Fruit fly (Drosophila melanogaster) whole organism, embryonic: ENCODE measurements around the gene asl.
A peak's percentile ranks its signal among the peaks of the same experiment; 100 is the strongest.

Experiments
- B-H2 ChIP-seq: fragments of 200-800 bp; sonication (Bioruptor generic); optimal IDR thresholded peaks from 2 replicates; lab custom pipeline; 2018; ENCODE audit warnings: missing biosample characterization, mild to moderate bottlenecking, missing genetic modification characterization
- CG1024 ChIP-seq: fragments of 200-800 bp; sonication (Bioruptor generic); IDR thresholded peaks from 2 replicates; pipeline ENCODE4 v1.3.6; 2022; ENCODE audit warnings: missing biosample characterization, missing genetic modification characterization
- CG10431 ChIP-seq: fragments of 200-800 bp; sonication (Bioruptor generic); optimal IDR thresholded peaks from 3 replicates; lab custom pipeline; 2018; ENCODE audit warnings: missing biosample characterization, mild to moderate bottlenecking, missing genetic modification characterization
- CG10565 ChIP-seq: fragments of 200-800 bp; sonication (Bioruptor generic); optimal IDR thresholded peaks from 3 replicates; lab custom pipeline; 2016; ENCODE audit warnings: missing biosample characterization, mild to moderate bottlenecking, missing genetic modification characterization
- CG11560 ChIP-seq: fragments of 200-800 bp; sonication (Bioruptor generic); IDR thresholded peaks from 3 replicates; pipeline ENCODE4 v1.3.6; 2022; ENCODE audit warnings: missing biosample characterization, missing genetic modification characterization
- CG13123 ChIP-seq: fragments of 200-800 bp; sonication (Bioruptor generic); optimal IDR thresholded peaks from 2 replicates; lab custom pipeline; 2016; ENCODE audit warnings: missing biosample characterization, missing genetic modification characterization
- CG14441 ChIP-seq: fragments of 200-800 bp; sonication (Bioruptor generic); IDR thresholded peaks from 2 replicates; pipeline ENCODE4 v1.3.6; 2022; ENCODE audit warnings: missing biosample characterization, missing genetic modification characterization
- CG15073 ChIP-seq: fragments of 200-800 bp; sonication (Bioruptor generic); optimal IDR thresholded peaks from 2 replicates; lab custom pipeline; 2016; ENCODE audit warnings: missing biosample characterization, missing genetic modification characterization
- CG15696 ChIP-seq: fragments of 200-800 bp; sonication (Bioruptor generic); optimal IDR thresholded peaks from 2 replicates; lab custom pipeline; 2019; ENCODE audit warnings: missing biosample characterization, mild to moderate bottlenecking, missing genetic modification characterization, moderate library complexity
- CG2678 ChIP-seq: fragments of 200-800 bp; sonication (Bioruptor generic); optimal IDR thresholded peaks from 3 replicates; lab custom pipeline; 2019; ENCODE audit warnings: missing biosample characterization, mild to moderate bottlenecking, missing genetic modification characterization, moderate library complexity
- CG3065 ChIP-seq: fragments of 200-800 bp; sonication (Bioruptor generic); optimal IDR thresholded peaks from 2 replicates; lab custom pipeline; 2016; ENCODE audit warnings: missing biosample characterization, missing genetic modification characterization
- CG4707 ChIP-seq: fragments of 200-800 bp; sonication (Bioruptor generic); optimal IDR thresholded peaks from 2 replicates; lab custom pipeline; 2018; ENCODE audit warnings: missing biosample characterization, mild to moderate bottlenecking, missing genetic modification characterization, moderate library complexity
- CG4730 ChIP-seq: fragments of 200-800 bp; sonication (Bioruptor generic); IDR thresholded peaks from 2 replicates; pipeline ENCODE4 v1.3.6; 2022; ENCODE audit warnings: missing biosample characterization, missing genetic modification characterization
- CG7556 ChIP-seq: fragments of 200-800 bp; sonication (Bioruptor generic); optimal IDR thresholded peaks from 2 replicates; lab custom pipeline; 2017; ENCODE audit warnings: missing biosample characterization, mild to moderate bottlenecking, missing genetic modification characterization
- CG8089 ChIP-seq: fragments of 200-800 bp; sonication (Bioruptor generic); optimal IDR thresholded peaks from 3 replicates; lab custom pipeline; 2016; ENCODE audit warnings: missing biosample characterization, missing genetic modification characterization
- CTCF ChIP-seq: fragments of 200-800 bp; sonication (Bioruptor generic); optimal IDR thresholded peaks from 2 replicates; lab custom pipeline; 2017; ENCODE audit warnings: missing biosample characterization, mild to moderate bottlenecking, missing genetic modification characterization, moderate library complexity
- Chrac-16 ChIP-seq: fragments of 200-800 bp; sonication (Bioruptor generic); optimal IDR thresholded peaks from 3 replicates; lab custom pipeline; 2016; ENCODE audit warnings: missing biosample characterization, missing genetic modification characterization
- CoRest ChIP-seq: fragments of 200-800 bp; sonication (Bioruptor generic); optimal IDR thresholded peaks from 3 replicates; lab custom pipeline; 2018; ENCODE audit warnings: missing biosample characterization, mild to moderate bottlenecking, missing genetic modification characterization, moderate library complexity
- CrebB ChIP-seq: fragments of 200-800 bp; sonication (Bioruptor generic); optimal IDR thresholded peaks from 3 replicates; lab custom pipeline; 2018; ENCODE audit warnings: missing biosample characterization, mild to moderate bottlenecking, missing genetic modification characterization
- Dek ChIP-seq: fragments of 200-800 bp; sonication (Bioruptor generic); optimal IDR thresholded peaks from 3 replicates; lab custom pipeline; 2019; ENCODE audit warnings: missing biosample characterization, mild to moderate bottlenecking, missing genetic modification characterization, moderate library complexity
- Gug ChIP-seq: fragments of 200-800 bp; sonication (Bioruptor generic); IDR thresholded peaks from 4 replicates; pipeline ENCODE4 v1.3.6; 2022; ENCODE audit warnings: missing biosample characterization, missing genetic modification characterization
- Hand ChIP-seq: fragments of 200-800 bp; sonication (Bioruptor generic); optimal IDR thresholded peaks from 2 replicates; lab custom pipeline; 2017; ENCODE audit warnings: mild to moderate bottlenecking, missing biosample characterization, missing genetic modification reagents, missing genetic modification characterization
- Hmx ChIP-seq: fragments of 200-800 bp; sonication (Bioruptor generic); optimal IDR thresholded peaks from 2 replicates; lab custom pipeline; 2016; ENCODE audit warnings: missing biosample characterization, missing genetic modification characterization
- Hsf ChIP-seq: fragments of 200-800 bp; sonication (Bioruptor generic); optimal IDR thresholded peaks from 3 replicates; lab custom pipeline; 2016; ENCODE audit warnings: missing biosample characterization, missing genetic modification characterization
- Optix ChIP-seq: fragments of 200-800 bp; sonication (Bioruptor generic); IDR thresholded peaks from 3 replicates; pipeline ENCODE4 v1.3.6; 2022; ENCODE audit warnings: missing biosample characterization, missing genetic modification characterization
- Xrp1 ChIP-seq: fragments of 200-800 bp; sonication (Bioruptor generic); IDR thresholded peaks from 2 replicates; pipeline ENCODE4 v1.3.6; 2022; ENCODE audit warnings: missing biosample characterization, missing genetic modification characterization
- amos ChIP-seq: fragments of 200-800 bp; sonication (Bioruptor generic); IDR thresholded peaks from 2 replicates; pipeline ENCODE4 v1.3.6; 2022; ENCODE audit warnings: missing biosample characterization, missing genetic modification characterization; ENCODE audit not compliant: partially characterized antibody
- aop ChIP-seq: fragments of 200-800 bp; sonication (Bioruptor generic); IDR thresholded peaks from 2 replicates; pipeline ENCODE4 v1.3.6; 2022; ENCODE audit warnings: missing biosample characterization, missing genetic modification characterization
- az2 ChIP-seq: fragments of 200-800 bp; sonication (Bioruptor generic); optimal IDR thresholded peaks from 3 replicates; lab custom pipeline; 2016; ENCODE audit warnings: missing biosample characterization, missing genetic modification characterization
- crp ChIP-seq, 2 experiments: fragments of 200-800 bp; sonication (Bioruptor generic); optimal IDR thresholded peaks; 2 replicates in 1 of 2; 3 replicates in 1 of 2; lab custom pipeline; 2017; ENCODE audit warnings: missing biosample characterization in 2 of 2, missing genetic modification characterization in 2 of 2, mild to moderate bottlenecking in 1 of 2, moderate library complexity in 1 of 2
- dati ChIP-seq: fragments of 200-800 bp; sonication (Bioruptor generic); IDR thresholded peaks from 2 replicates; pipeline ENCODE4 v1.3.6; 2022; ENCODE audit warnings: missing biosample characterization, missing genetic modification characterization
- dmrt99B ChIP-seq: fragments of 200-800 bp; sonication (Bioruptor generic); optimal IDR thresholded peaks from 2 replicates; lab custom pipeline; 2018; ENCODE audit warnings: missing biosample characterization, mild to moderate bottlenecking, missing genetic modification characterization, moderate library complexity
- eyg ChIP-seq: fragments of 200-800 bp; sonication (Bioruptor generic); optimal IDR thresholded peaks from 3 replicates; lab custom pipeline; 2016; ENCODE audit warnings: missing biosample characterization, missing genetic modification characterization
- gfzf ChIP-seq: fragments of 200-800 bp; sonication (Bioruptor generic); optimal IDR thresholded peaks from 2 replicates; lab custom pipeline; 2016; ENCODE audit warnings: missing biosample characterization, mild to moderate bottlenecking, missing genetic modification characterization, moderate library complexity
- her ChIP-seq: fragments of 200-800 bp; sonication (Bioruptor generic); optimal IDR thresholded peaks from 2 replicates; lab custom pipeline; 2016; ENCODE audit warnings: missing biosample characterization, missing genetic modification characterization
- kay ChIP-seq: fragments of 200-800 bp; sonication (Bioruptor generic); optimal IDR thresholded peaks from 2 replicates; lab custom pipeline; 2016; ENCODE audit warnings: missing biosample characterization, missing genetic modification characterization
- lab ChIP-seq: fragments of 200-800 bp; sonication (Bioruptor generic); optimal IDR thresholded peaks from 3 replicates; lab custom pipeline; 2017; ENCODE audit warnings: missing biosample characterization, missing genetic modification characterization, mild to moderate bottlenecking, moderate library complexity, missing genetic modification reagents
- nerfin-1 ChIP-seq: fragments of 200-800 bp; sonication (Bioruptor generic); optimal IDR thresholded peaks from 3 replicates; lab custom pipeline; 2019; ENCODE audit warnings: missing biosample characterization, mild to moderate bottlenecking, missing genetic modification characterization, moderate library complexity
- pho ChIP-seq: fragments of 200-800 bp; sonication (Bioruptor generic); optimal IDR thresholded peaks from 2 replicates; lab custom pipeline; 2016; ENCODE audit warnings: missing biosample characterization, missing genetic modification characterization
- psq ChIP-seq: fragments of 200-800 bp; sonication (Bioruptor generic); optimal IDR thresholded peaks from 2 replicates; lab custom pipeline; 2017; ENCODE audit warnings: missing biosample characterization, missing genetic modification characterization
- pum ChIP-seq: fragments of 200-800 bp; sonication (Bioruptor generic); optimal IDR thresholded peaks from 2 replicates; lab custom pipeline; 2016; ENCODE audit warnings: missing biosample characterization, missing genetic modification characterization
- rib ChIP-seq: fragments of 200-800 bp; sonication (Bioruptor generic); IDR thresholded peaks from 2 replicates; pipeline ENCODE4 v1.3.6; 2022; ENCODE audit warnings: missing biosample characterization, missing genetic modification characterization
- salm ChIP-seq: fragments of 200-800 bp; sonication (Bioruptor generic); optimal IDR thresholded peaks from 2 replicates; lab custom pipeline; 2018; ENCODE audit warnings: missing biosample characterization, mild to moderate bottlenecking, missing genetic modification characterization
- sd ChIP-seq: fragments of 200-800 bp; sonication (Bioruptor generic); optimal IDR thresholded peaks from 3 replicates; lab custom pipeline; 2018; ENCODE audit warnings: missing biosample characterization, mild to moderate bottlenecking, missing genetic modification characterization, moderate library complexity
- sens-2 ChIP-seq: fragments of 200-800 bp; sonication (Bioruptor generic); IDR thresholded peaks from 2 replicates; pipeline ENCODE4 v1.3.6; 2022; ENCODE audit warnings: missing biosample characterization, missing genetic modification characterization
- sna ChIP-seq: fragments of 200-800 bp; sonication (Bioruptor generic); IDR thresholded peaks from 2 replicates; pipeline ENCODE4 v1.3.6; 2022; ENCODE audit warnings: missing biosample characterization, missing genetic modification characterization; ENCODE audit not compliant: partially characterized antibody
- sqz ChIP-seq: fragments of 200-800 bp; sonication (Bioruptor generic); optimal IDR thresholded peaks from 3 replicates; lab custom pipeline; 2018; ENCODE audit warnings: missing biosample characterization, mild to moderate bottlenecking, missing genetic modification characterization
- tap ChIP-seq: fragments of 200-800 bp; optimal IDR thresholded peaks from 3 replicates; lab custom pipeline; 2019; ENCODE audit warnings: missing biosample characterization, mild to moderate bottlenecking, missing genetic modification characterization, moderate library complexity
- tup ChIP-seq: fragments of 200-800 bp; sonication (Bioruptor generic); optimal IDR thresholded peaks from 2 replicates; lab custom pipeline; 2016; ENCODE audit warnings: missing biosample characterization, mild to moderate bottlenecking, missing genetic modification characterization, moderate library complexity
- vnd ChIP-seq: fragments of 200-800 bp; sonication (Bioruptor generic); IDR thresholded peaks from 3 replicates; pipeline ENCODE4 v1.3.6; 2022; ENCODE audit warnings: missing biosample characterization, missing genetic modification characterization; ENCODE audit not compliant: partially characterized antibody
- vvl ChIP-seq: fragments of 200-800 bp; sonication (Bioruptor generic); IDR thresholded peaks from 2 replicates; pipeline ENCODE4 v1.3.6; 2022; ENCODE audit warnings: missing biosample characterization, missing genetic modification characterization

asl gene

DNA sequence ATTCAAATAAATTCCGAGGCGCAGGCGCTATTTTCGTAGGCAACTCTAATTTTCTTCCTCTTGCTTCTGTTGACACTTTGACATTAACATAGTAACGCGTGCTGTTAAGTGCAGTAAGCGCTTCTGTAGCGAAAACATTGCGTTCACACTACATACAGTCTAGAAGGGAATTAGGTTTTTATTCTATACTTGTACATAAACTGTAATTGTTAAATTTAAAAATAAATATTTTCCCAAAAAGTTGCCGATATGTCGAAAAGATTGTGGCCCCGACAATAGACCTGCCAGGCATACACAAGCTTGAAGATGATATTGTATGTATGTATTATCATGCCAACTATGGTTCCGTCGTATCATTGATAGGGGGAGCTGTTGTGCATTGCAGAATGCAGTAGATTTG lies at the start of gene asl (continued):
- TF ChIP-seq lab (GFP tag; lab: Kevin White, UChicago): no peak
- 0 out of 2 replicates have a peak, but pooled peaks have one; percentile 6 for TF ChIP-seq CG4730 (GFP tag; lab: Robert Waterston, UW)
- peak; percentile 33 for TF ChIP-seq CG7556 (GFP tag; lab: Kevin White, UChicago)
- TF ChIP-seq CG2678: no peak
- TF ChIP-seq CrebB (tag; lab: Kevin White, UChicago): peak; percentile 33
- 0 out of 2 replicates have a peak, but pooled peaks have one; percentile 25 for TF ChIP-seq dati
- TF ChIP-seq Hsf (GFP tag; lab: Kevin White, UChicago): peak; percentile 64
- peak; percentile 82 for TF ChIP-seq sd (tag; lab: Kevin White, UChicago)
- peak; percentile 58; the same call in 1 of the 2 replicates for TF ChIP-seq CG14441
- peak; percentile 81 for TF ChIP-seq CoRest (tag; lab: Kevin White, UChicago)
- TF ChIP-seq pho: peak; percentile 33
- TF ChIP-seq CG10565 (GFP tag; lab: Kevin White, UChicago): no peak
- no peak for TF ChIP-seq dmrt99B (tag; lab: Kevin White, UChicago)
- no peak for TF ChIP-seq her (GFP tag; lab: Kevin White, UChicago)
- TF ChIP-seq Optix (GFP tag; lab: Robert Waterston, UW): 0 out of 3 replicates have a peak, but pooled peaks have one; percentile 45
- TF ChIP-seq tap (tag; lab: Kevin White, UChicago): no peak
- TF ChIP-seq CTCF (GFP tag; lab: Kevin White, UChicago): peak; percentile 94
- TF ChIP-seq amos: no peak
- peak; percentile 69 for TF ChIP-seq vvl (GFP tag; lab: Robert Waterston, UW)
- TF ChIP-seq vnd (GFP tag; lab: Robert Waterston, UW): no peak
- peak; percentile 42 for TF ChIP-seq CG8089 (GFP tag; lab: Kevin White, UChicago)
- no peak for TF ChIP-seq Hand
- TF ChIP-seq CG3065 (GFP tag; lab: Kevin White, UChicago): peak; percentile 19
- peak; percentile 19; the same call in 1 of the 2 replicates for TF ChIP-seq rib
- no peak for TF ChIP-seq sqz (GFP tag; lab: Kevin White, UChicago)
- peak; percentile 33 for TF ChIP-seq pum (GFP tag; lab: Kevin White, UChicago)
- peak; percentile 67 for TF ChIP-seq nerfin-1 (tag; lab: Kevin White, UChicago)
- TF ChIP-seq Xrp1: peak; percentile 56
- TF ChIP-seq Dek (tag; lab: Kevin White, UChicago): peak; percentile 7
- peak; percentile 37 for TF ChIP-seq gfzf
- TF ChIP-seq B-H2: peak; percentile 33
- TF ChIP-seq CG15696: peak; percentile 71
- peak; percentile 32 for TF ChIP-seq eyg (GFP tag; lab: Kevin White, UChicago)
- TF ChIP-seq crp (GFP tag; optimal IDR thresholded peaks at IDR 0.05; lab: Kevin White, UChicago): peak in 1 of 2 experiments; percentile 41
- TF ChIP-seq CG13123 (GFP tag; lab: Kevin White, UChicago): peak; percentile 62
- no peak for TF ChIP-seq salm (tag; lab: Kevin White, UChicago)
- TF ChIP-seq CG11560 (tag; lab: Robert Waterston, UW): no peak
- no peak for TF ChIP-seq CG15073 (GFP tag; lab: Kevin White, UChicago)
- peak; percentile 37 for TF ChIP-seq CG4707 (GFP tag; lab: Kevin White, UChicago)
- TF ChIP-seq CG10431 (GFP tag; lab: Kevin White, UChicago): peak; percentile 48
- TF ChIP-seq sens-2 (GFP tag; lab: Robert Waterston, UW): no peak
- no peak for TF ChIP-seq kay (GFP tag; lab: Kevin White, UChicago)
- no peak for TF ChIP-seq Gug
- peak; percentile 37; the same call in 1 of the 2 replicates for TF ChIP-seq CG1024
- TF ChIP-seq Chrac-16 (GFP tag; lab: Kevin White, UChicago): peak; percentile 55
- TF ChIP-seq psq: peak; percentile 14
- peak; percentile 9 for TF ChIP-seq tup (GFP tag; lab: Kevin White, UChicago)
- TF ChIP-seq az2: peak; percentile 56
- TF ChIP-seq Hmx: no peak
- TF ChIP-seq sna (GFP tag; lab: Robert Waterston, UW): no peak
- TF ChIP-seq aop (GFP tag; lab: Robert Waterston, UW): no peak
